Worm (Caenorhabditis elegans) whole organism, mixed stage, embryonic: ENCODE measurements around the gene F35C11.5.

Experiments
- ceh-39 ChIP-seq: fragments of 150-350 bp; optimal IDR thresholded peaks from 2 replicates; lab custom pipeline; 2014; ENCODE audit warnings: missing biosample characterization, missing genetic modification characterization
- elt-1 ChIP-seq: sonication (generic microtip); optimal IDR thresholded peaks from 2 replicates; lab custom pipeline; 2017; ENCODE audit warnings: missing genetic modification characterization, mild to moderate bottlenecking, missing compliant biosample characterization, antibody characterized with exemption, moderate library complexity, borderline replicate concordance; ENCODE audit not compliant: insufficient read depth
- elt-3 ChIP-seq: fragments of 150-350 bp; optimal IDR thresholded peaks from 2 replicates; lab custom pipeline; 2014; ENCODE audit warnings: missing biosample characterization, missing genetic modification characterization
- hlh-1 ChIP-seq: fragments of 150-350 bp; optimal IDR thresholded peaks from 2 replicates; lab custom pipeline; 2014; ENCODE audit warnings: missing biosample characterization, missing genetic modification reagents, missing genetic modification characterization
- mep-1 ChIP-seq: fragments of 150-350 bp; optimal IDR thresholded peaks from 2 replicates; lab custom pipeline; 2017; ENCODE audit warnings: missing biosample characterization, missing genetic modification reagents, missing genetic modification characterization, inconsistent platforms
- sem-2 ChIP-seq: fragments of 200-800 bp; sonication (Bioruptor generic); optimal IDR thresholded peaks from 2 replicates; lab custom pipeline; 2018; ENCODE audit warnings: mild to moderate bottlenecking, missing genetic modification characterization, missing compliant biosample characterization
- snpc-4 ChIP-seq: fragments of 150-350 bp; optimal IDR thresholded peaks from 2 replicates; lab custom pipeline; 2014; ENCODE audit warnings: missing biosample characterization, missing genetic modification characterization
- sptf-1 ChIP-seq: sonication (generic microtip); optimal IDR thresholded peaks from 2 replicates; lab custom pipeline; 2017; ENCODE audit warnings: mild to moderate bottlenecking, missing genetic modification characterization, moderate library complexity, missing compliant biosample characterization
- unc-39 ChIP-seq: fragments of 150-350 bp; optimal IDR thresholded peaks from 2 replicates; lab custom pipeline; 2014; ENCODE audit warnings: missing biosample characterization, missing genetic modification characterization
- unc-62 ChIP-seq: fragments of 150-350 bp; optimal IDR thresholded peaks from 2 replicates; lab custom pipeline; 2014; ENCODE audit warnings: missing biosample characterization, missing genetic modification reagents, missing genetic modification characterization
- ztf-11 ChIP-seq: fragments of 150-350 bp; optimal IDR thresholded peaks from 2 replicates; lab custom pipeline; 2014; ENCODE audit warnings: missing biosample characterization, missing genetic modification characterization

DNA sequence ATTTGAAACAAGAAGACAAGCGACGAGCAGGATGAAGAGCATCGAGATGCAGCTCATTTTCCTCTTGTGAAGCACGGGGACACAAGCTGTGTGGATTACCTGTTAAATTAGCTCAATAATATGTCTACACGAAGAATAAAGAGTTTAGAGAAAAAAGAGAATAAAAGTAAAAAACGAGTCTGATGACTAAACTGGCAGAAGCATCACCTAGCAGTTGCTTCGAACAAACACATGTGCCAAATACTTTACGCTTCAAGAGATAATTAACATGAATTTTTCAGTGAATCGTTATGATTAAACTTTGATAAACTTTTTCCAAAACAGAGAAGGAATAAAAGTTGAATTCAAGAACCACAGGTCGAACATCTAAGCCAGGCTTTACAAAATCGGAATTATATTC lies 41.8 kb downstream of the F35C11.5 start, which contains the start of gene nlp-55:
- TF ChIP-seq elt-1 (no peak), snpc-4 (tag; lab: Kevin White, UChicago) (no peak), sem-2 (GFP tag; lab: Kevin White, UChicago) (no peak), mep-1 (tag; lab: Kevin White, UChicago) (no peak), elt-3 (no peak), unc-62 (no peak), hlh-1 (tag; lab: Kevin White, UChicago) (no peak), ztf-11 (no peak), sptf-1 (tag; lab: Kevin White, UChicago) (no peak), unc-39 (tag; lab: Kevin White, UChicago) (no peak), ceh-39 (tag; lab: Kevin White, UChicago) (no peak)
